Fruit fly (Drosophila melanogaster): ENCODE data around the gene Saysd1.

Gene Saysd1

DNA sequence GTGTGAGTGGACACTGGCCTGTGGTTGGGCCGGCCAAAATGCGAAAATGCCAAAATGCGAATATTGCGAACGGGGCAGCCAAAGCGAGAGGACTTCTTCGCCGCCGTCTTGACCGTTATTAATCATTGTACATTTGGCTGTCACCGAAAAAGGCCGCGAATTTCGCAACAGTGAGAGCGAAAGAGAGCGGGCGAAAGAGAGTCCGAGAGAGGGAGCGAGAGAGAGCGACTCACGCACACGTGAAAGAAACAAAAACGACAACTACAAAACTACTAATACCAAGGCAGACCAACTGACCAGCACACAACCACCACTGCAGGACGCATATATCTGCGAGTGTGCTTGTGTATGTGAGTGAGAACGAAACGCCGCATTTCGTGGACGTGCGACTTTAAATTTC is 30.4 kb downstream of the Saysd1 start (continued):
- TF ChIP-seq Lhr (GFP tag; optimal IDR thresholded peaks at IDR 0.05) (no peak), yki (optimal IDR thresholded peaks at IDR 0.05) (peak; percentile 68), Doc2 (GFP tag; IDR thresholded peaks at IDR 0.05) (no peak), CG12219 (GFP tag; optimal IDR thresholded peaks at IDR 0.05) (no peak), CG3065 (GFP tag; optimal IDR thresholded peaks at IDR 0.05) (no peak), gfzf (GFP tag; optimal IDR thresholded peaks at IDR 0.05) (no peak), CG6689 (GFP tag; IDR thresholded peaks at IDR 0.05) (no peak), Taf1 (GFP tag; IDR thresholded peaks at IDR 0.05) (no peak), CG11695 (GFP tag; IDR thresholded peaks at IDR 0.05) (no peak), eve (GFP tag; optimal IDR thresholded peaks at IDR 0.05) (no peak), cad (GFP tag; optimal IDR thresholded peaks at IDR 0.05) (no peak), fd96Cb (tag; optimal IDR thresholded peaks at IDR 0.05) (no peak), CG3847 (GFP tag; IDR thresholded peaks at IDR 0.05) (no peak), Bdp1 (GFP tag; optimal IDR thresholded peaks at IDR 0.05) (no peak), B-H1 (GFP tag; IDR thresholded peaks at IDR 0.05) (no peak), tin (GFP tag; optimal IDR thresholded peaks at IDR 0.05) (no peak), Sin3A (optimal IDR thresholded peaks at IDR 0.05) (no peak), trem (tag; optimal IDR thresholded peaks at IDR 0.05) (no peak), Deaf1 (tag; optimal IDR thresholded peaks at IDR 0.05) (peak; percentile 61), CG12155 (GFP tag; optimal IDR thresholded peaks at IDR 0.05) (no peak), CG10462 (GFP tag; optimal IDR thresholded peaks at IDR 0.05) (no peak), tna (GFP tag; IDR thresholded peaks at IDR 0.05; ENCODE audit: partially characterized antibody) (no peak), CG2712 (tag; optimal IDR thresholded peaks at IDR 0.05) (no peak), CG18764 (GFP tag; optimal IDR thresholded peaks at IDR 0.05) (no peak), rib (GFP tag; IDR thresholded peaks at IDR 0.05) (no peak), CG13624 (GFP tag; optimal IDR thresholded peaks at IDR 0.05) (no peak), CG10321 (GFP tag; IDR thresholded peaks at IDR 0.05) (no peak), Sry-δ (GFP tag; optimal IDR thresholded peaks at IDR 0.05) (no peak), ftz-f1 (GFP tag; optimal IDR thresholded peaks at IDR 0.05) (no peak), CG1233 (GFP tag; optimal IDR thresholded peaks at IDR 0.05) (no peak), Atf3 (GFP tag; optimal IDR thresholded peaks at IDR 0.05) (no peak), nau (GFP tag; optimal IDR thresholded peaks at IDR 0.05) (no peak), Trl (optimal IDR thresholded peaks at IDR 0.05) (peak; percentile 61), Trl (GFP tag; optimal IDR thresholded peaks at IDR 0.05) (no peak), zen2 (GFP tag; IDR thresholded peaks at IDR 0.05; ENCODE audit: partially characterized antibody) (no peak), Dfd (GFP tag; optimal IDR thresholded peaks at IDR 0.05) (peak in 1 of 2 experiments; percentile 22), CG7928 (GFP tag; optimal IDR thresholded peaks at IDR 0.05) (no peak), sim (GFP tag; IDR thresholded peaks at IDR 0.05) (no peak), Dip2 (GFP tag; IDR thresholded peaks at IDR 0.05) (no peak), chn (GFP tag; optimal IDR thresholded peaks at IDR 0.05) (no peak), CG13296 (GFP tag; optimal IDR thresholded peaks at IDR 0.05) (no peak), sob (GFP tag; IDR thresholded peaks at IDR 0.05) (no peak), ara (GFP tag; IDR thresholded peaks at IDR 0.05) (no peak), CG9215 (GFP tag; IDR thresholded peaks at IDR 0.05) (no peak), Dll (GFP tag; IDR thresholded peaks at IDR 0.05; ENCODE audit: partially characterized antibody) (0 out of 4 replicates have a peak, but pooled peaks have one; percentile 22), CG32772 (GFP tag; IDR thresholded peaks at IDR 0.05) (no peak), CG4404 (GFP tag; IDR thresholded peaks at IDR 0.05) (no peak), grn (GFP tag; optimal IDR thresholded peaks at IDR 0.05) (no peak), Mad (GFP tag; optimal IDR thresholded peaks at IDR 0.05) (no peak), CG8765 (GFP tag; IDR thresholded peaks at IDR 0.05) (peak; percentile 55; the same call in 1 of the 2 replicates), HLH4C (GFP tag; IDR thresholded peaks at IDR 0.05; ENCODE audit: partially characterized antibody) (no peak), Sox102F (GFP tag; optimal IDR thresholded peaks at IDR 0.05) (no peak), Nf-YA (GFP tag; IDR thresholded peaks at IDR 0.05) (no peak), CG10267 (tag; optimal IDR thresholded peaks at IDR 0.05) (no peak), HmgD (GFP tag; optimal IDR thresholded peaks at IDR 0.05) (no peak)

Measured in whole organism, embryonic.